Worm (Caenorhabditis elegans) whole organism, late embryonic: ENCODE results near the gene C30H6.8.
A peak's percentile ranks its signal among the peaks of the same experiment; 100 is the strongest.

Source experiments
- K02D7.2 ChIP-seq: sonication (generic microtip); optimal IDR thresholded peaks from 2 replicates; lab custom pipeline; 2017; ENCODE audit warnings: mild to moderate bottlenecking, missing genetic modification characterization, missing compliant biosample characterization
- ama-1 ChIP-seq: fragments of 150-350 bp; optimal IDR thresholded peaks from 2 replicates; lab custom pipeline; 2014
- ceh-18 ChIP-seq: sonication (generic microtip); optimal IDR thresholded peaks from 2 replicates; lab custom pipeline; 2016; ENCODE audit warnings: missing genetic modification characterization, missing compliant biosample characterization
- ceh-19 ChIP-seq: fragments of 200-800 bp; sonication (Bioruptor generic); optimal IDR thresholded peaks from 2 replicates; lab custom pipeline; 2018; ENCODE audit warnings: mild to moderate bottlenecking, missing genetic modification characterization, missing compliant biosample characterization
- ceh-22 ChIP-seq: sonication (generic microtip); optimal IDR thresholded peaks from 2 replicates; lab custom pipeline; 2017; ENCODE audit warnings: missing biosample characterization, missing genetic modification characterization
- ceh-30 ChIP-seq: fragments of 150-350 bp; optimal IDR thresholded peaks from 2 replicates; lab custom pipeline; 2014; ENCODE audit warnings: missing biosample characterization, missing genetic modification characterization
- ceh-31 ChIP-seq: sonication (generic microtip); optimal IDR thresholded peaks from 2 replicates; lab custom pipeline; 2016; ENCODE audit warnings: missing genetic modification characterization, missing compliant biosample characterization
- ceh-48 ChIP-seq: sonication (generic microtip); optimal IDR thresholded peaks from 2 replicates; lab custom pipeline; 2016; ENCODE audit warnings: missing genetic modification characterization, inconsistent platforms, missing compliant biosample characterization
- ceh-9 ChIP-seq: sonication (generic microtip); optimal IDR thresholded peaks from 2 replicates; lab custom pipeline; 2016; ENCODE audit warnings: mild to moderate bottlenecking, missing genetic modification characterization, inconsistent platforms, missing compliant biosample characterization
- dmd-4 ChIP-seq: sonication (generic microtip); optimal IDR thresholded peaks from 2 replicates; lab custom pipeline; 2016; ENCODE audit warnings: borderline replicate concordance, missing genetic modification characterization, missing compliant biosample characterization
- elt-2 ChIP-seq: sonication (generic microtip); optimal IDR thresholded peaks from 2 replicates; lab custom pipeline; 2016; ENCODE audit warnings: missing genetic modification reagents, missing genetic modification characterization, missing compliant biosample characterization
- elt-4 ChIP-seq: sonication (generic microtip); optimal IDR thresholded peaks from 2 replicates; lab custom pipeline; 2016; ENCODE audit warnings: missing genetic modification characterization, missing compliant biosample characterization
- fkh-10 ChIP-seq: fragments of 150-350 bp; optimal IDR thresholded peaks from 2 replicates; lab custom pipeline; 2014; ENCODE audit warnings: missing biosample characterization, missing genetic modification reagents, missing genetic modification characterization
- madf-2 ChIP-seq: sonication (generic microtip); optimal IDR thresholded peaks from 2 replicates; lab custom pipeline; 2017; ENCODE audit warnings: missing genetic modification characterization, missing compliant biosample characterization
- mec-3 ChIP-seq: sonication (generic microtip); optimal IDR thresholded peaks from 2 replicates; lab custom pipeline; 2016; ENCODE audit warnings: borderline replicate concordance, missing genetic modification characterization, missing compliant biosample characterization
- nfya-1 ChIP-seq: sonication (generic microtip); optimal IDR thresholded peaks from 2 replicates; lab custom pipeline; 2017; ENCODE audit warnings: missing genetic modification characterization, mild to moderate bottlenecking, missing compliant biosample characterization, antibody characterized with exemption, moderate library complexity
- odd-2 ChIP-seq: sonication (generic microtip); optimal IDR thresholded peaks from 2 replicates; lab custom pipeline; 2017; ENCODE audit warnings: antibody characterized with exemption, mild to moderate bottlenecking, missing genetic modification characterization, missing compliant biosample characterization
- pag-3 ChIP-seq: sonication (generic microtip); optimal IDR thresholded peaks from 2 replicates; lab custom pipeline; 2016; ENCODE audit warnings: missing compliant biosample characterization, missing genetic modification characterization, borderline replicate concordance
- pha-4 ChIP-seq: fragments of 150-350 bp; optimal IDR thresholded peaks from 2 replicates; lab custom pipeline; 2018; ENCODE audit warnings: missing biosample characterization, missing genetic modification reagents, missing genetic modification characterization
- pros-1 ChIP-seq: fragments of 150-350 bp; optimal IDR thresholded peaks from 2 replicates; lab custom pipeline; 2014; ENCODE audit warnings: missing biosample characterization, missing genetic modification reagents, missing genetic modification characterization
- rnt-1 ChIP-seq: sonication (generic microtip); optimal IDR thresholded peaks from 2 replicates; lab custom pipeline; 2016; ENCODE audit warnings: missing genetic modification characterization, missing compliant biosample characterization
- sox-4 ChIP-seq: sonication (generic microtip); optimal IDR thresholded peaks from 2 replicates; lab custom pipeline; 2017; ENCODE audit warnings: mild to moderate bottlenecking, missing genetic modification characterization, inconsistent platforms, missing compliant biosample characterization
- unc-3 ChIP-seq, 2 experiments: fragments of 200-800 bp in 1 of 2; sonication (Bioruptor generic) in 1 of 2; sonication (generic microtip) in 1 of 2; conservative IDR thresholded peaks in 1 of 2; optimal IDR thresholded peaks in 1 of 2; 2 replicates each; pipeline versions ENCODE4 v1.3.6 to Lab custom; 2016 to 2022; ENCODE audit warnings: missing compliant biosample characterization in 2 of 2, missing genetic modification characterization in 2 of 2, missing genetic modification reagents in 1 of 2
- zip-5 ChIP-seq: sonication (generic microtip); optimal IDR thresholded peaks from 2 replicates; lab custom pipeline; 2016; ENCODE audit warnings: missing genetic modification characterization, missing compliant biosample characterization

C30H6.8 gene

ce11 chrIV:17417723-17418122 is 35.6 kb downstream of the C30H6.8 start, which contains the start of gene npr-26:
npr-26 (minus strand) TSS chrIV:17417823.
- TF ChIP-seq K02D7.2 (tag; lab: Kevin White, UChicago) (no peak), odd-2 (tag; lab: Kevin White, UChicago) (no peak), pha-4 (no peak), ceh-18 (no peak), ama-1 (lab: Kevin White, UChicago) (no peak), unc-3 (GFP tag; conservative IDR thresholded peaks at IDR 0.05; lab: Robert Waterston, UW) (no peak), unc-3 (tag; optimal IDR thresholded peaks at IDR 0.05; lab: Kevin White, UChicago) (no peak), ceh-31 (tag; lab: Kevin White, UChicago) (no peak), elt-2 (tag; lab: Kevin White, UChicago) (no peak), ceh-19 (GFP tag; lab: Kevin White, UChicago) (no peak), ceh-48 (no peak), ceh-22 (no peak)

- TF ChIP-seq ceh-9 (no peak), sox-4 (tag; lab: Kevin White, UChicago) (no peak), rnt-1 (no peak), elt-2 (tag; lab: Kevin White, UChicago) (no peak), pag-3 (tag; lab: Kevin White, UChicago) (no peak), ceh-31 (tag; lab: Kevin White, UChicago) (no peak)
Observed at ce11 chrIV:17426970-17427369, 44.8 kb downstream of the C30H6.8 start.

- TF ChIP-seq madf-2 (tag; lab: Kevin White, UChicago): no peak
- no peak for TF ChIP-seq rnt-1
- TF ChIP-seq ceh-30 (tag; lab: Kevin White, UChicago): no peak
- TF ChIP-seq zip-5 (tag; lab: Kevin White, UChicago): no peak
- TF ChIP-seq mec-3 (tag; lab: Kevin White, UChicago): no peak
Observed at ce11 chrIV:17427423-17427822, 45.3 kb downstream of the C30H6.8 start, which contains the start of gene C06A12.3. C06A12.3 (plus strand) TSS chrIV:17427723.

- TF ChIP-seq pros-1: no peak
- no peak for TF ChIP-seq elt-4 (tag; lab: Kevin White, UChicago)
- no peak for TF ChIP-seq nfya-1 (tag; lab: Kevin White, UChicago)
Observed at ce11 chrIV:17431287-17431686, 49.2 kb downstream of the C30H6.8 start, which contains the start of gene lact-6. lact-6 (minus strand) TSS chrIV:17431387.

ce11 chrIV:17432223-17432826 is 50.2 kb downstream of the C30H6.8 start:
- TF ChIP-seq dmd-4 (tag; lab: Kevin White, UChicago) (no peak), elt-4 (tag; lab: Kevin White, UChicago) (no peak), fkh-10 (no peak), rnt-1 (no peak), elt-2 (tag; lab: Kevin White, UChicago) (peak; percentile 10), ceh-22 (no peak)
